Fruit fly (Drosophila melanogaster): ENCODE results near the gene SNF4Agamma.

SNF4Agamma gene

dm6 chr3R:21195210-21195967, 54.9 kb downstream of the SNF4Agamma start (continued):
- no peak for TF ChIP-seq Vsx1 (GFP tag; optimal IDR thresholded peaks at IDR 0.05)
- no peak for TF ChIP-seq MBD-R2 (GFP tag; IDR thresholded peaks at IDR 0.05)
- no peak for TF ChIP-seq Gug (GFP tag; IDR thresholded peaks at IDR 0.05)
- TF ChIP-seq CG11085 (GFP tag; IDR thresholded peaks at IDR 0.05), result no peak
- peak; percentile 78 for TF ChIP-seq sens (GFP tag)
- no peak for TF ChIP-seq pnt (GFP tag; optimal IDR thresholded peaks at IDR 0.05)
- TF ChIP-seq grau (tag; optimal IDR thresholded peaks at IDR 0.05), result peak; percentile 25
- TF ChIP-seq gcm2 (GFP tag; optimal IDR thresholded peaks at IDR 0.05), result no peak
- TF ChIP-seq mld (GFP tag; IDR thresholded peaks at IDR 0.05; ENCODE audit: partially characterized antibody), result no peak
- no peak for TF ChIP-seq luna (GFP tag; optimal IDR thresholded peaks at IDR 0.05)
- TF ChIP-seq unpg (GFP tag; optimal IDR thresholded peaks at IDR 0.05), result peak; percentile 9
- peak; percentile 15 for TF ChIP-seq CG2120 (GFP tag; optimal IDR thresholded peaks at IDR 0.05)
- no peak for TF ChIP-seq gce (GFP tag; IDR thresholded peaks at IDR 0.05)
- peak; percentile 13 for TF ChIP-seq CoRest (tag; optimal IDR thresholded peaks at IDR 0.05)
- no peak for TF ChIP-seq CG5953 (GFP tag; IDR thresholded peaks at IDR 0.05)
- no peak for TF ChIP-seq bab2 (GFP tag; optimal IDR thresholded peaks at IDR 0.05)
- TF ChIP-seq CG2678 (tag; optimal IDR thresholded peaks at IDR 0.05), result peak; percentile 21
- TF ChIP-seq Sox102F (GFP tag; optimal IDR thresholded peaks at IDR 0.05), result peak; percentile 7
- peak; percentile 12 for TF ChIP-seq dmrt99B (tag; optimal IDR thresholded peaks at IDR 0.05)
- peak; percentile 44 for TF ChIP-seq CG30403 (GFP tag; optimal IDR thresholded peaks at IDR 0.05)
- TF ChIP-seq CG3847 (GFP tag; IDR thresholded peaks at IDR 0.05), result no peak
- TF ChIP-seq oc (tag; optimal IDR thresholded peaks at IDR 0.05), result no peak
- no peak for TF ChIP-seq CG10431 (GFP tag; optimal IDR thresholded peaks at IDR 0.05)
- TF ChIP-seq dysf (GFP tag; IDR thresholded peaks at IDR 0.05), result peak; percentile 56
- 0 out of 2 replicates have a peak, but pooled peaks have one; percentile 37 for TF ChIP-seq sens-2 (GFP tag; IDR thresholded peaks at IDR 0.05)
- no peak for TF ChIP-seq run (tag; optimal IDR thresholded peaks at IDR 0.05)
- peak in 1 of 2 experiments; percentile 21 for TF ChIP-seq chif (GFP tag; optimal IDR thresholded peaks at IDR 0.05)
- peak; percentile 6 for TF ChIP-seq ATbp (GFP tag; optimal IDR thresholded peaks at IDR 0.05)
- TF ChIP-seq gem (tag; optimal IDR thresholded peaks at IDR 0.05), result peak; percentile 53
- no peak for TF ChIP-seq prd (optimal IDR thresholded peaks at IDR 0.05)
- TF ChIP-seq prd (GFP tag; IDR thresholded peaks at IDR 0.05), result peak; percentile 56
- TF ChIP-seq CG8281 (tag; optimal IDR thresholded peaks at IDR 0.05), result no peak
- TF ChIP-seq stwl (tag; optimal IDR thresholded peaks at IDR 0.05), result no peak
- TF ChIP-seq unc-4 (GFP tag; IDR thresholded peaks at IDR 0.05; ENCODE audit: partially characterized antibody), result no peak
- TF ChIP-seq zen (tag; optimal IDR thresholded peaks at IDR 0.05), result peak; percentile 13
- peak; percentile 26 for TF ChIP-seq az2 (GFP tag; optimal IDR thresholded peaks at IDR 0.05)
- TF ChIP-seq croc (GFP tag; conservative IDR thresholded peaks at IDR 0.05), result no peak
- TF ChIP-seq zfh1 (GFP tag; IDR thresholded peaks at IDR 0.05), result peak; percentile 56; the same call in 2 of the 3 replicates
- peak; percentile 67 for TF ChIP-seq Drgx (GFP tag; IDR thresholded peaks at IDR 0.05)
- TF ChIP-seq CG13894 (tag; optimal IDR thresholded peaks at IDR 0.05), result no peak
- TF ChIP-seq ham (GFP tag; IDR thresholded peaks at IDR 0.05), result no peak
- peak; percentile 38 for TF ChIP-seq row (GFP tag; IDR thresholded peaks at IDR 0.05)
- TF ChIP-seq CG7786 (GFP tag; optimal IDR thresholded peaks at IDR 0.05), result no peak
- TF ChIP-seq dm (GFP tag; optimal IDR thresholded peaks at IDR 0.05), result no peak
- 0 out of 2 replicates have a peak, but pooled peaks have one; percentile 30 for TF ChIP-seq ara (GFP tag; IDR thresholded peaks at IDR 0.05)
- TF ChIP-seq Sox100B (GFP tag; optimal IDR thresholded peaks at IDR 0.05), result no peak
- TF ChIP-seq CG8388 (GFP tag; optimal IDR thresholded peaks at IDR 0.05), result peak; percentile 1
- no peak for TF ChIP-seq B-H1 (GFP tag; IDR thresholded peaks at IDR 0.05)
- TF ChIP-seq slbo (GFP tag; IDR thresholded peaks at IDR 0.05), result peak; percentile 44; the same call in 1 of the 2 replicates
- TF ChIP-seq CG6689 (GFP tag; IDR thresholded peaks at IDR 0.05), result 0 out of 2 replicates have a peak, but pooled peaks have one; percentile 22
